Worm (Caenorhabditis elegans) whole organism, L4/young adult: ENCODE measurements around the gene hip-1.

Experiments used
- W03F9.2 ChIP-seq: fragments of 150-350 bp; optimal IDR thresholded peaks from 2 replicates; lab custom pipeline; 2014; ENCODE audit warnings: missing biosample characterization, missing genetic modification characterization
- dao-5 ChIP-seq: sonication (generic microtip); optimal IDR thresholded peaks from 2 replicates; lab custom pipeline; 2016; ENCODE audit warnings: missing genotype, missing genetic modification characterization, moderate library complexity, missing compliant biosample characterization
- him-1 ChIP-seq: sonication (generic microtip); optimal IDR thresholded peaks from 2 replicates; lab custom pipeline; 2016; ENCODE audit warnings: missing genotype, missing genetic modification reagents, missing genetic modification characterization, missing compliant biosample characterization

DNA sequence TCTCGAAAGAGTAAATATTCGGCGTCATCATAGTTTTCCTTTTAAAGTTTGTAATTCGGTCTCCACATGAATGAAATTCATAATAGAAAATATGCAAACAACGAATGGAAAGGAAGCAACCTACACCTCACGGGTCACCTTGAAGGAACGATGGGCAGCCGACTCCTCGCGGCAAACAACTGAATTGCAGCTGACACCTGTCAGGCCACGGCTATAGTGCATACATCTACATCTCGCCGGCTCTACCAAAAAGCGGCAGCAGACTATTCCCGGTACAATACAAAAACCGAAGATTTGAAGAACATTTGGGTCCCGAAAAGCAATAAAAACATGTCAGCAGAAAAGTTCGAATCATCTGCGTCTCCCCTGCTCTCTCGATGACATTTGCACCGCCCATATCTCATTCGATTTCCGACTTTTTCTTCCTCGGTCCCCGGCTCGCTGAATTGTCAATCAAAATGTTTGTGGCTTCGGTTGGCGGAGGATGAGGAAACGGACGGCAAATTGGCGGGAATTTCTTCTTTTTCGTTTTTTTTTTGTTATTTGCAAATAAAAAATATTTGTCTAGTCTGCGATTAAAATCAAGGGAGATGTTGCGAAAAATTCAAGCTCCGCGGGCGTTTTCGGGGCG, 13.6 kb upstream of the hip-1 start:
- TF ChIP-seq him-1 (tag; lab: Kevin White, UChicago) (no peak), dao-5 (tag; lab: Kevin White, UChicago) (no peak), W03F9.2 (tag; lab: Kevin White, UChicago) (no peak)
